Fruit fly (Drosophila melanogaster) whole organism, prepupa: Measurements from ENCODE around the gene CG31445.
A peak's percentile ranks its signal among the peaks of the same experiment; 100 is the strongest.

Source experiments
- CG10631 ChIP-seq: fragments of 200-800 bp; sonication (Bioruptor generic); optimal IDR thresholded peaks from 2 replicates; lab custom pipeline; 2016; ENCODE audit warnings: missing biosample characterization, missing genetic modification characterization
- CG1621 ChIP-seq: fragments of 200-800 bp; sonication (Bioruptor generic); optimal IDR thresholded peaks from 3 replicates; lab custom pipeline; 2018; ENCODE audit warnings: missing biosample characterization, mild to moderate bottlenecking, missing genetic modification characterization
- CG16779 ChIP-seq: fragments of 200-800 bp; sonication (Bioruptor generic); optimal IDR thresholded peaks from 3 replicates; lab custom pipeline; 2017; ENCODE audit warnings: missing biosample characterization, mild to moderate bottlenecking, missing genetic modification characterization
- CG8632 ChIP-seq: fragments of 200-800 bp; sonication (Bioruptor generic); optimal IDR thresholded peaks from 3 replicates; lab custom pipeline; 2016; ENCODE audit warnings: missing biosample characterization, missing genetic modification characterization
- Eip78C ChIP-seq: fragments of 200-800 bp; sonication (Bioruptor generic); peaks from one replicate; lab custom pipeline; 2016; ENCODE audit warnings: missing biosample characterization, missing genetic modification characterization
- Ets21C ChIP-seq: fragments of 200-800 bp; sonication (Bioruptor generic); optimal IDR thresholded peaks from 3 replicates; lab custom pipeline; 2016; ENCODE audit warnings: missing biosample characterization, missing genetic modification characterization
- Lpt ChIP-seq: fragments of 200-800 bp; sonication (Bioruptor generic); optimal IDR thresholded peaks from 3 replicates; lab custom pipeline; 2016; ENCODE audit warnings: missing biosample characterization, missing genetic modification characterization
- dac ChIP-seq: fragments of 200-800 bp; sonication (Bioruptor generic); optimal IDR thresholded peaks from 2 replicates; lab custom pipeline; 2017; ENCODE audit warnings: missing biosample characterization, mild to moderate bottlenecking, missing genetic modification characterization
- dsx ChIP-seq: fragments of 200-800 bp; optimal IDR thresholded peaks from 3 replicates; lab custom pipeline; 2019; ENCODE audit warnings: missing biosample characterization, mild to moderate bottlenecking, missing genetic modification characterization, moderate library complexity; ENCODE audit not compliant: poor library complexity, severe bottlenecking
- fd59A ChIP-seq: fragments of 200-800 bp; sonication (Bioruptor generic); optimal IDR thresholded peaks from 2 replicates; lab custom pipeline; 2017; ENCODE audit warnings: missing biosample characterization, mild to moderate bottlenecking, missing genetic modification characterization, missing genetic modification reagents
- spab ChIP-seq: fragments of 200-800 bp; sonication (Bioruptor generic); optimal IDR thresholded peaks from 2 replicates; lab custom pipeline; 2017; ENCODE audit warnings: missing biosample characterization, mild to moderate bottlenecking, missing genetic modification characterization, missing genetic modification reagents

dm6 chr3R:29257890-29258691, 13.5 kb upstream of the CG31445 start:
- TF ChIP-seq Ets21C = no peak
- TF ChIP-seq Eip78C (GFP tag; lab: Kevin White, UChicago) = peak; percentile 44
- no peak for TF ChIP-seq dac (GFP tag; lab: Kevin White, UChicago)
- TF ChIP-seq CG8632 (GFP tag; lab: Kevin White, UChicago) = no peak
- no peak for TF ChIP-seq fd59A
- no peak for TF ChIP-seq spab (GFP tag; lab: Kevin White, UChicago)
- no peak for TF ChIP-seq Lpt
- peak; percentile 66 for TF ChIP-seq dsx (GFP tag; lab: Kevin White, UChicago)
- no peak for TF ChIP-seq CG16779 (tag; lab: Kevin White, UChicago)
- TF ChIP-seq CG10631 (GFP tag; lab: Kevin White, UChicago) = no peak
- TF ChIP-seq CG1621 (tag; lab: Kevin White, UChicago) = no peak
